Worm (Caenorhabditis elegans) whole organism, midembryonic: ENCODE results near the gene nlp-20.

Experiments used
- T22C8.4 ChIP-seq: fragments of 200-800 bp; sonication (Bioruptor generic); IDR thresholded peaks from 2 replicates; pipeline ENCODE4 v1.3.6; 2022; ENCODE audit warnings: missing genetic modification characterization, missing compliant biosample characterization
- cog-1 ChIP-seq: sonication (generic microtip); optimal IDR thresholded peaks from 2 replicates; lab custom pipeline; 2016; ENCODE audit warnings: missing genetic modification characterization, missing compliant biosample characterization
- flt-1 ChIP-seq: fragments of 200-800 bp; sonication (Bioruptor generic); IDR thresholded peaks from 2 replicates; pipeline ENCODE4 v1.3.6; 2022; ENCODE audit warnings: missing genetic modification characterization, missing compliant biosample characterization
- klf-2 ChIP-seq: fragments of 200-800 bp; sonication (Bioruptor generic); conservative IDR thresholded peaks from 2 replicates; pipeline ENCODE4 v1.3.6; 2022; ENCODE audit warnings: missing genetic modification reagents, missing genetic modification characterization, missing compliant biosample characterization
- med-1 ChIP-seq: sonication (generic microtip); optimal IDR thresholded peaks from 2 replicates; lab custom pipeline; 2017; ENCODE audit warnings: missing genetic modification characterization, mild to moderate bottlenecking, missing compliant biosample characterization, antibody characterized with exemption, missing genetic modification reagents; ENCODE audit not compliant: insufficient read depth
- ref-1 ChIP-seq: fragments of 200-800 bp; sonication (Bioruptor generic); conservative IDR thresholded peaks from 2 replicates; pipeline ENCODE4 v1.3.6; 2022; ENCODE audit warnings: missing genetic modification reagents, missing genetic modification characterization, missing compliant biosample characterization
- tab-1 ChIP-seq: fragments of 200-800 bp; sonication (Bioruptor generic); IDR thresholded peaks from 2 replicates; pipeline ENCODE4 v1.3.6; 2022; ENCODE audit warnings: missing genetic modification characterization, missing compliant biosample characterization
- ztf-23 ChIP-seq: fragments of 200-800 bp; sonication (Bioruptor generic); IDR thresholded peaks from 2 replicates; pipeline ENCODE4 v1.3.6; 2022; ENCODE audit warnings: missing genetic modification reagents, missing genetic modification characterization, missing compliant biosample characterization
- ztf-29 ChIP-seq: fragments of 200-800 bp; sonication (Bioruptor generic); IDR thresholded peaks from 2 replicates; pipeline ENCODE4 v1.3.6; 2022; ENCODE audit warnings: missing genetic modification reagents, missing genetic modification characterization, missing compliant biosample characterization

Gene nlp-20

ce11 chrIV:7642971-7643370, at the start of gene nlp-20:
Gene nlp-20 (minus strand): TSS chrIV:7643071.
- TF ChIP-seq flt-1 (GFP tag; lab: Robert Waterston, UW) (no peak), tab-1 (no peak), ztf-23 (GFP tag; lab: Robert Waterston, UW) (no peak), med-1 (no peak), ref-1 (GFP tag; lab: Robert Waterston, UW) (no peak), klf-2 (GFP tag; lab: Robert Waterston, UW) (no peak), T22C8.4 (no peak), ztf-29 (no peak)

ce11 chrIV:7692451-7692850, 49.6 kb upstream of the nlp-20 start:
- TF ChIP-seq klf-2 (GFP tag; lab: Robert Waterston, UW) (no peak), med-1 (no peak), ztf-29 (no peak), tab-1 (no peak), T22C8.4 (no peak), cog-1 (no peak), flt-1 (GFP tag; lab: Robert Waterston, UW) (no peak), ref-1 (GFP tag; lab: Robert Waterston, UW) (no peak), ztf-23 (GFP tag; lab: Robert Waterston, UW) (no peak)

- TF ChIP-seq klf-2 (GFP tag; lab: Robert Waterston, UW) (no peak), ztf-29 (no peak), ref-1 (GFP tag; lab: Robert Waterston, UW) (no peak), med-1 (no peak), flt-1 (GFP tag; lab: Robert Waterston, UW) (no peak), ztf-23 (GFP tag; lab: Robert Waterston, UW) (no peak), tab-1 (no peak), cog-1 (no peak), T22C8.4 (no peak)
These were observed 46.5 kb upstream of the nlp-20 start for ce11 chrIV:7689326-7689725.

ce11 chrIV:7679120-7679519, 36.2 kb upstream of the nlp-20 start:
- TF ChIP-seq ztf-23 (GFP tag; lab: Robert Waterston, UW) (no peak), flt-1 (GFP tag; lab: Robert Waterston, UW) (no peak), klf-2 (GFP tag; lab: Robert Waterston, UW) (no peak), ztf-29 (no peak), ref-1 (GFP tag; lab: Robert Waterston, UW) (no peak), tab-1 (no peak), T22C8.4 (no peak), cog-1 (no peak), med-1 (no peak)

ce11 chrIV:7674874-7675273, 32.0 kb upstream of the nlp-20 start, which contains the start of gene itr-1:
Gene itr-1 (plus strand): TSS chrIV:7675174.
- TF ChIP-seq klf-2 (GFP tag; lab: Robert Waterston, UW) = no peak
- TF ChIP-seq ztf-29 = no peak
- no peak for TF ChIP-seq flt-1 (GFP tag; lab: Robert Waterston, UW)
- no peak for TF ChIP-seq ref-1 (GFP tag; lab: Robert Waterston, UW)
- no peak for TF ChIP-seq T22C8.4
- TF ChIP-seq cog-1 = no peak
- no peak for TF ChIP-seq tab-1
- no peak for TF ChIP-seq ztf-23 (GFP tag; lab: Robert Waterston, UW)
- no peak for TF ChIP-seq med-1

- TF ChIP-seq med-1 (no peak), ztf-23 (GFP tag; lab: Robert Waterston, UW) (no peak), ztf-29 (no peak), flt-1 (GFP tag; lab: Robert Waterston, UW) (no peak), klf-2 (GFP tag; lab: Robert Waterston, UW) (no peak), tab-1 (no peak), ref-1 (GFP tag; lab: Robert Waterston, UW) (no peak)
These were observed 30.0 kb upstream of the nlp-20 start, which contains the start of gene C08G9.2 for ce11 chrIV:7672872-7673271. Gene C08G9.2 (minus strand): TSS chrIV:7672972.

ce11 chrIV:7663006-7663405, 20.1 kb upstream of the nlp-20 start:
- TF ChIP-seq tab-1 (no peak), med-1 (no peak), T22C8.4 (no peak)

ce11 chrIV:7661569-7661968, 18.7 kb upstream of the nlp-20 start:
- no peak for TF ChIP-seq klf-2 (GFP tag; lab: Robert Waterston, UW)
- no peak for TF ChIP-seq T22C8.4
- TF ChIP-seq med-1 = no peak
- TF ChIP-seq ztf-23 (GFP tag; lab: Robert Waterston, UW) = no peak
- TF ChIP-seq ref-1 (GFP tag; lab: Robert Waterston, UW) = no peak
- no peak for TF ChIP-seq flt-1 (GFP tag; lab: Robert Waterston, UW)
- no peak for TF ChIP-seq cog-1
- TF ChIP-seq ztf-29 = no peak
- TF ChIP-seq tab-1 = no peak

- no peak for TF ChIP-seq cog-1
- no peak for TF ChIP-seq ztf-23 (GFP tag; lab: Robert Waterston, UW)
- TF ChIP-seq med-1 = no peak
- no peak for TF ChIP-seq ref-1 (GFP tag; lab: Robert Waterston, UW)
- TF ChIP-seq flt-1 (GFP tag; lab: Robert Waterston, UW) = no peak
- no peak for TF ChIP-seq T22C8.4
- no peak for TF ChIP-seq klf-2 (GFP tag; lab: Robert Waterston, UW)
- TF ChIP-seq ztf-29 = no peak
These were observed 16.6 kb upstream of the nlp-20 start for ce11 chrIV:7659481-7659880.

ce11 chrIV:7658589-7658988, 15.7 kb upstream of the nlp-20 start, which contains the start of gene C08G9.1:
Gene C08G9.1 (plus strand): TSS chrIV:7658763.
- TF ChIP-seq cog-1 = no peak
- no peak for TF ChIP-seq med-1
- TF ChIP-seq ztf-23 (GFP tag; lab: Robert Waterston, UW) = no peak
- TF ChIP-seq klf-2 (GFP tag; lab: Robert Waterston, UW) = no peak
- no peak for TF ChIP-seq tab-1
- TF ChIP-seq T22C8.4 = no peak
- TF ChIP-seq ref-1 (GFP tag; lab: Robert Waterston, UW) = no peak

ce11 chrIV:7654212-7654778, 11.4 kb upstream of the nlp-20 start, which contains the start of gene nrde-4:
Gene nrde-4 (minus strand): TSS chrIV:7654262.
- peak; percentile 85 for TF ChIP-seq ztf-23 (GFP tag; lab: Robert Waterston, UW)
- TF ChIP-seq ref-1 (GFP tag; lab: Robert Waterston, UW) = no peak
- no peak for TF ChIP-seq med-1
- TF ChIP-seq ztf-29 = 0 out of 2 replicates have a peak, but pooled peaks have one; percentile 12
- TF ChIP-seq T22C8.4 = no peak
- no peak for TF ChIP-seq tab-1
- no peak for TF ChIP-seq klf-2 (GFP tag; lab: Robert Waterston, UW)
- TF ChIP-seq cog-1 = peak; percentile 41
- TF ChIP-seq flt-1 (GFP tag; lab: Robert Waterston, UW) = peak; percentile 70; the same call in 1 of the 2 replicates
